Worm (Caenorhabditis elegans) whole organism, late embryonic: ENCODE measurements around the gene Y9C9A.5.

ENCODE experiments used
- Y22D7AL.16 ChIP-seq: sonication (generic microtip); optimal IDR thresholded peaks from 2 replicates; lab custom pipeline; 2016; ENCODE audit warnings: missing genetic modification characterization, missing compliant biosample characterization
- dve-1 ChIP-seq: sonication (generic microtip); optimal IDR thresholded peaks from 2 replicates; lab custom pipeline; 2017; ENCODE audit warnings: antibody characterized with exemption, mild to moderate bottlenecking, missing genetic modification characterization, missing compliant biosample characterization
- fax-1 ChIP-seq: sonication (generic microtip); optimal IDR thresholded peaks from 2 replicates; lab custom pipeline; 2016; ENCODE audit warnings: missing genotype, missing genetic modification characterization, missing compliant biosample characterization
- hlh-30 ChIP-seq: sonication (generic microtip); optimal IDR thresholded peaks from 2 replicates; lab custom pipeline; 2017; ENCODE audit warnings: antibody characterized with exemption, missing genetic modification characterization, missing compliant biosample characterization; ENCODE audit not compliant: insufficient read depth
- nfya-1 ChIP-seq: sonication (generic microtip); optimal IDR thresholded peaks from 2 replicates; lab custom pipeline; 2017; ENCODE audit warnings: missing genetic modification characterization, mild to moderate bottlenecking, missing compliant biosample characterization, antibody characterized with exemption, moderate library complexity
- pqm-1 ChIP-seq: sonication (generic microtip); optimal IDR thresholded peaks from 2 replicates; lab custom pipeline; 2016; ENCODE audit warnings: missing genetic modification characterization, missing compliant biosample characterization
- tbx-2 ChIP-seq: sonication (generic microtip); optimal IDR thresholded peaks from 2 replicates; lab custom pipeline; 2016; ENCODE audit warnings: missing genetic modification characterization, missing compliant biosample characterization
- unc-55 ChIP-seq: sonication (generic microtip); optimal IDR thresholded peaks from 2 replicates; lab custom pipeline; 2017; ENCODE audit warnings: missing biosample characterization, missing genetic modification reagents, missing genetic modification characterization
- unc-86 ChIP-seq: sonication (generic microtip); optimal IDR thresholded peaks from 2 replicates; lab custom pipeline; 2016; ENCODE audit warnings: missing genetic modification characterization, missing compliant biosample characterization

DNA sequence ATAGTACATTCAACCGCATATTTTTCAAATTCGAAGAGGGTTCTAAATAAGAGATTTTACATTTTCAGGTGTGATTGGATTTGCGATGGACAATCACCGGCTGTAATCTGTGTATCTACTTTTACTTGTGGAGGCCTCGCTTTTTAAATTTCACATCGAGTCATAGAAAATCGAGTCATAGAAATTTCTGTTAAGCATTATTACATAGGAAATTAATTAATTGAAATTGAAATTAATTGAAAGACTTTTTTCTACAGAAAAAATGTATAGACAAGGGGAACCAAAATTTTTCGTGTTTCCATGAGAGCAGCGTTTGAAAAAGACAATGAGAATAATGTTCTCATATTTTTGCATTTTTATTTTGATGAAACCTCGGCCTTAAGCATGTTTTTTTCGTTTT is 42.0 kb downstream of the Y9C9A.5 start, which contains the start of gene clec-176:
- TF ChIP-seq Y22D7AL.16 (tag; lab: Kevin White, UChicago), result no peak
- TF ChIP-seq unc-55 (GFP tag; lab: Kevin White, UChicago), result no peak
- no peak for TF ChIP-seq nfya-1 (tag; lab: Kevin White, UChicago)
- TF ChIP-seq tbx-2 (tag; lab: Kevin White, UChicago), result no peak
- TF ChIP-seq pqm-1 (tag; lab: Kevin White, UChicago), result no peak
- TF ChIP-seq unc-86 (tag; lab: Kevin White, UChicago), result no peak
- no peak for TF ChIP-seq dve-1
- no peak for TF ChIP-seq fax-1 (tag; lab: Kevin White, UChicago)
- TF ChIP-seq hlh-30 (tag; lab: Kevin White, UChicago), result no peak
